Fruit fly (Drosophila melanogaster) whole organism, wandering third instar larva: Measurements from ENCODE around the gene uncNacbeta.

Source experiments
- CG32264 ChIP-seq: fragments of 200-800 bp; sonication (Bioruptor generic); optimal IDR thresholded peaks from 2 replicates; lab custom pipeline; 2016; ENCODE audit warnings: missing biosample characterization, missing genetic modification characterization
- CG9705 ChIP-seq: fragments of 200-800 bp; sonication (Bioruptor generic); optimal IDR thresholded peaks from 2 replicates; lab custom pipeline; 2018; ENCODE audit warnings: missing biosample characterization, mild to moderate bottlenecking, missing genetic modification characterization
- Dfd ChIP-seq: fragments of >200 bp; optimal IDR thresholded peaks from 2 replicates; lab custom pipeline; 2017; ENCODE audit warnings: missing biosample characterization, missing genetic modification characterization
- GATAd ChIP-seq: sonication (Bioruptor generic); optimal IDR thresholded peaks from 2 replicates; lab custom pipeline; 2016; ENCODE audit warnings: missing biosample characterization, missing genetic modification characterization
- HLH106 ChIP-seq: fragments of 200-800 bp; optimal IDR thresholded peaks from 3 replicates; lab custom pipeline; 2019; ENCODE audit warnings: missing biosample characterization, mild to moderate bottlenecking, missing genetic modification characterization, moderate library complexity
- Hr83 ChIP-seq: fragments of 200-300 bp; sonication (Bioruptor generic); optimal IDR thresholded peaks from 2 replicates; lab custom pipeline; 2016; ENCODE audit warnings: missing biosample characterization, mild to moderate bottlenecking, missing genetic modification characterization, moderate library complexity; ENCODE audit not compliant: poor library complexity, severe bottlenecking
- Jra ChIP-seq: sonication (Bioruptor generic); optimal IDR thresholded peaks from 2 replicates; lab custom pipeline; 2016; ENCODE audit warnings: missing biosample characterization, missing genetic modification characterization
- Mio ChIP-seq: sonication (Bioruptor generic); optimal IDR thresholded peaks from 2 replicates; lab custom pipeline; 2016; ENCODE audit warnings: missing biosample characterization, missing genetic modification characterization
- N ChIP-seq: fragments of >200 bp; optimal IDR thresholded peaks from 2 replicates; lab custom pipeline; 2018; ENCODE audit warnings: missing biosample characterization, missing external identifiers, missing genetic modification characterization
- Rel ChIP-seq, 2 experiments: fragments of 200-800 bp; sonication (Bioruptor generic) in 1 of 2; optimal IDR thresholded peaks; 2 replicates in 1 of 2; 3 replicates in 1 of 2; lab custom pipeline; 2016 to 2019; ENCODE audit warnings: mild to moderate bottlenecking in 2 of 2, missing biosample characterization in 2 of 2, missing genetic modification characterization in 2 of 2, moderate library complexity in 1 of 2
- Vsx2 ChIP-seq: fragments of 200-300, 225-300 bp; sonication (Bioruptor generic); optimal IDR thresholded peaks from 2 replicates; lab custom pipeline; 2018; ENCODE audit warnings: missing biosample characterization, missing genetic modification characterization; ENCODE audit not compliant: partially characterized antibody
- br ChIP-seq: fragments of 200-800 bp; sonication (Bioruptor generic); optimal IDR thresholded peaks from 2 replicates; lab custom pipeline; 2016; ENCODE audit warnings: missing biosample characterization, missing genetic modification characterization
- brk ChIP-seq: fragments of 200-800 bp; sonication (Bioruptor generic); optimal IDR thresholded peaks from 2 replicates; lab custom pipeline; 2016; ENCODE audit warnings: missing biosample characterization, mild to moderate bottlenecking, missing genetic modification characterization
- dl ChIP-seq, 2 experiments: fragments of 175-275, 200-275 bp in 1 of 2; fragments of 200-275 bp in 1 of 2; sonication (Bioruptor generic); optimal IDR thresholded peaks; lab custom pipeline; 2018; ENCODE audit warnings: mild to moderate bottlenecking in 2 of 2, missing biosample characterization in 2 of 2, missing genetic modification characterization in 2 of 2, moderate library complexity in 2 of 2; ENCODE audit not compliant: partially characterized antibody in 2 of 2, insufficient read depth in 1 of 2
- dmrt93B ChIP-seq: fragments of 200-800 bp; sonication (Bioruptor generic); optimal IDR thresholded peaks from 2 replicates; lab custom pipeline; 2018; ENCODE audit warnings: missing biosample characterization, mild to moderate bottlenecking, missing genetic modification characterization
- dsf ChIP-seq: sonication (Bioruptor generic); optimal IDR thresholded peaks from 2 replicates; lab custom pipeline; 2016; ENCODE audit warnings: missing biosample characterization, missing genetic modification characterization, borderline replicate concordance
- ey ChIP-seq: fragments of 200-800 bp; sonication (Bioruptor generic); optimal IDR thresholded peaks from 2 replicates; lab custom pipeline; 2016; ENCODE audit warnings: missing biosample characterization, missing genetic modification characterization
- foxo ChIP-seq, 2 experiments: fragments of 200-800 bp; sonication (Bioruptor generic); optimal IDR thresholded peaks; 2 replicates in 1 of 2; 3 replicates in 1 of 2; lab custom pipeline; 2016 to 2017; ENCODE audit warnings: missing biosample characterization in 2 of 2, missing genetic modification characterization in 2 of 2
- fru ChIP-seq: fragments of 200-800 bp; sonication (Bioruptor generic); optimal IDR thresholded peaks from 3 replicates; lab custom pipeline; 2016; ENCODE audit warnings: missing biosample characterization, mild to moderate bottlenecking, missing genetic modification characterization
- h ChIP-seq: fragments of 200-800 bp; sonication (Bioruptor generic); optimal IDR thresholded peaks from 3 replicates; lab custom pipeline; 2016; ENCODE audit warnings: missing biosample characterization, mild to moderate bottlenecking, missing genetic modification characterization
- jim ChIP-seq: fragments of 175-275, 200-325 bp; sonication (Bioruptor generic); optimal IDR thresholded peaks from 2 replicates; lab custom pipeline; 2016; ENCODE audit warnings: missing biosample characterization, mild to moderate bottlenecking, missing genetic modification characterization
- lola ChIP-seq: fragments of >200 bp; optimal IDR thresholded peaks from 2 replicates; lab custom pipeline; 2017; ENCODE audit warnings: missing biosample characterization, missing genetic modification characterization
- psq ChIP-seq: fragments of 200-800 bp; sonication (Bioruptor generic); optimal IDR thresholded peaks from 3 replicates; lab custom pipeline; 2017; ENCODE audit warnings: missing biosample characterization, mild to moderate bottlenecking, missing genetic modification characterization, moderate library complexity
- rgr ChIP-seq: fragments of 200-800 bp; sonication (Bioruptor generic); optimal IDR thresholded peaks from 3 replicates; lab custom pipeline; 2016; ENCODE audit warnings: missing biosample characterization, mild to moderate bottlenecking, missing genetic modification characterization
- sage ChIP-seq: fragments of 200-800 bp; sonication (Bioruptor generic); optimal IDR thresholded peaks from 2 replicates; lab custom pipeline; 2016; ENCODE audit warnings: missing biosample characterization, mild to moderate bottlenecking, missing genetic modification characterization
- sv ChIP-seq: fragments of 200-800 bp; sonication (Bioruptor generic); optimal IDR thresholded peaks from 3 replicates; lab custom pipeline; 2016; ENCODE audit warnings: missing biosample characterization, missing genetic modification characterization
- usp ChIP-seq: fragments of >200 bp; optimal IDR thresholded peaks from 2 replicates; lab custom pipeline; 2017; ENCODE audit warnings: missing biosample characterization, missing genetic modification characterization

Gene uncNacbeta

DNA sequence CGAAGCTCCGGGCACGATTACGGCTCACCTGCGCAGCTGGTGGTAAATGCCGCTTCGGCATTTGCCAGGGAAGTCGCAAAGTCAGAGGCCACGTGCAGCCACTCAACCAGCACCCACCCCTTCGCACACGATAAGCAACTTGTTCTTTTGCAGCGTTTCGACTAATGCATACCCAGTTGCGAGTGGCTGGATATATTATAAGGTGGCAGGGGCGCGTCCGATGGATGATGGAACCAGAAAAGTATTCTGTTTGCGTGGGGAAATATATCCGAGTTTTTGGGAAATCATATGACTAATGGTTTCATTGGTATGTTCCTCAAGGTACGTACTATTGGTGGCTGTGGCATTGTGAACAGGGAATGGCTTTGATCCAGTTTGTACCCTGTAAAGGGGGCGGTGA is 14.0 kb downstream of the uncNacbeta start:
- TF ChIP-seq sv (GFP tag; lab: Kevin White, UChicago) (no peak), Hr83 (GFP tag; lab: Kevin White, UChicago) (no peak), br (GFP tag; lab: Kevin White, UChicago) (no peak), Mio (GFP tag; lab: Kevin White, UChicago) (no peak), Rel (GFP tag; optimal IDR thresholded peaks at IDR 0.05; lab: Kevin White, UChicago) (no peak), Rel (tag; optimal IDR thresholded peaks at IDR 0.05; lab: Kevin White, UChicago) (no peak), GATAd (GFP tag; lab: Kevin White, UChicago) (no peak), Jra (GFP tag; lab: Kevin White, UChicago) (no peak), CG32264 (GFP tag; lab: Kevin White, UChicago) (no peak)

DNA sequence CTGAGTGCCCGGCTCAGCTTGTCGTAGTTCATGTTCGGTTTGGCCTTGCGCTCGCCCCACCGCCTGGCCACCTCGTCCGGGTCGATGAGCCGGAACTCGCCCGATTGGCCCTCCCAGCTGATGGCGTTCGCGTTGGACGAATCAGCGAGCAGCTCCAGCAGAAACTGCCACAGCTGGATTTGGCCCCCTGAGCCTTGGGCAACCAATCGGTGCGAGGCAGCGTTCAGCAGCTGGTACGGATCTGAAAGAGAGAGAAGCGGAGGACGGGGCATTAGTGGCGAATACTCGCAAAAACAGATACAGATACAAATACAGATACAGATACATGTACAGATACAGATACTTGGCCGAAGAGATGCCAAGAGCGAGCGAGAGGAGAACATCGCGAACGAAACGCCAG is 15.6 kb downstream of the uncNacbeta start:
- TF ChIP-seq psq (GFP tag; lab: Kevin White, UChicago) (no peak), N (GFP tag; lab: Kevin White, UChicago) (peak; percentile 50)

DNA sequence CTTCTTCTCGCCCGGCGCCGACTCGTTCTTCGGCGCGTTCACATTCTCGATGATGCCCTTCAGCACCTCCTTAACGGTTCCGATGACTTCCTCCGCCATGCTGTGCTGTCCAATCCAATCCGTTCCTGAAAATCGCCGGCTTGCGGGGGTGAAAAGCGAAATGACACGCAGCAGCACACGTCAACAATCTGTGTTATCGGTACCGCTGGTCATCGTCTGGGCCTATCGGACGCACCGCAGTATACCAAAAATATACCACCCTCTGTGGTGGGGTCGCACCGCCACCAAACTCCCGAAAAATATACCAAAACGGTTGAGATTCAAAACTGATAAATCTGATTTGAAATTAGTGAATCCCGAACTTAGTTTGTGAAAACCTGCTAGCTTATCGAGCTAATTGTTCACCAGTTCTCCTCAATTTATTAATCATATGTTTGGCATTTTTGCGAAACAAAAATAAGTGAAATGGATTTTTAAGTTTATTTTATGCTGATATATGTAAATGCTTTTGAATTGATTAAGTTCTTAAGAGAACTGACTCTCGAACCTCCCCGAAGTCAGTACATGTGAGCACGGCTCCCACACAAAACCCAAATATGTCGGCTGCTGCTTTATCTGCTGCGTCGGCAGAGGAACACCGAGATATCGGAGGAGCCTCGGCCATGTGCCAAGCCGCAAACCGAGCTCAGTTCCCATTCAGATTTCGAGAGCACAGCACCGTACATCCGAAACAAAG is 19.0 kb downstream of the uncNacbeta start, which contains the start of the genes Spp and nAChRbeta3:
Gene Spp (minus strand): TSS at position 210 of the 736 bp plus-strand sequence.
Gene nAChRbeta3 (plus strand): TSS at position 686 of the 736 bp plus-strand sequence.
- TF ChIP-seq dmrt93B (GFP tag; lab: Kevin White, UChicago) (no peak), Rel (GFP tag; optimal IDR thresholded peaks at IDR 0.05; lab: Kevin White, UChicago) (no peak), Rel (tag; optimal IDR thresholded peaks at IDR 0.05; lab: Kevin White, UChicago) (peak; percentile 97), N (GFP tag; lab: Kevin White, UChicago) (no peak)

DNA sequence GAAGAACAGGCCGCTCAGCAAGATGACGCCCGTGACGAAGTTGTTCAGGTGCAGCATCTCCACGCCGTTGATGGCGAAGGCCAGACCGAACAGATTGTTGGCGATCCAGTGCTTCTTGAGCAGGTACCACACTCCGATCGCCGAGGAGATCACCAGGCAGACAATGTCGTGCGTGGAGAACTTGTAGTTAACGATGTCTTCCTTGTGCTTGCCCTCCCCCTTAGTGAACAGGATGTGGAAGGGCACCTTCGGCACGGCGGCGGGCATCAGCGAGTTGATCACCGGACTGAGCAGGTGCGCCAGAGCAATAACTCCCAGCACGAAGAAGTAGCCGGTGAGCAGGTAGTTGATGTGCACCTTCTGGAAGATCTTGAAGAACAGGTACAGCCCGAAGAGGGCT is 19.8 kb downstream of the uncNacbeta start:
- TF ChIP-seq Vsx2 (GFP tag; lab: Kevin White, UChicago) = no peak
- no peak for TF ChIP-seq HLH106 (tag; lab: Kevin White, UChicago)
- no peak for TF ChIP-seq jim
- TF ChIP-seq CG32264 (GFP tag; lab: Kevin White, UChicago) = no peak
- no peak for TF ChIP-seq Dfd (GFP tag; lab: Kevin White, UChicago)
- TF ChIP-seq fru (GFP tag; lab: Kevin White, UChicago) = no peak
- no peak for TF ChIP-seq sv (GFP tag; lab: Kevin White, UChicago)
- TF ChIP-seq dl (GFP tag; optimal IDR thresholded peaks at IDR 0.05; lab: Kevin White, UChicago; ENCODE audit: insufficient read depth in 1 of 2, partially characterized antibody in 2 of 2) = no peak
- no peak for TF ChIP-seq brk
- TF ChIP-seq rgr = no peak
- TF ChIP-seq usp (GFP tag; lab: Kevin White, UChicago) = no peak
- no peak for TF ChIP-seq lola (GFP tag; lab: Kevin White, UChicago)
- no peak for TF ChIP-seq Mio (GFP tag; lab: Kevin White, UChicago)
- no peak for TF ChIP-seq h (GFP tag; lab: Kevin White, UChicago)
- TF ChIP-seq N (GFP tag; lab: Kevin White, UChicago) = no peak

DNA sequence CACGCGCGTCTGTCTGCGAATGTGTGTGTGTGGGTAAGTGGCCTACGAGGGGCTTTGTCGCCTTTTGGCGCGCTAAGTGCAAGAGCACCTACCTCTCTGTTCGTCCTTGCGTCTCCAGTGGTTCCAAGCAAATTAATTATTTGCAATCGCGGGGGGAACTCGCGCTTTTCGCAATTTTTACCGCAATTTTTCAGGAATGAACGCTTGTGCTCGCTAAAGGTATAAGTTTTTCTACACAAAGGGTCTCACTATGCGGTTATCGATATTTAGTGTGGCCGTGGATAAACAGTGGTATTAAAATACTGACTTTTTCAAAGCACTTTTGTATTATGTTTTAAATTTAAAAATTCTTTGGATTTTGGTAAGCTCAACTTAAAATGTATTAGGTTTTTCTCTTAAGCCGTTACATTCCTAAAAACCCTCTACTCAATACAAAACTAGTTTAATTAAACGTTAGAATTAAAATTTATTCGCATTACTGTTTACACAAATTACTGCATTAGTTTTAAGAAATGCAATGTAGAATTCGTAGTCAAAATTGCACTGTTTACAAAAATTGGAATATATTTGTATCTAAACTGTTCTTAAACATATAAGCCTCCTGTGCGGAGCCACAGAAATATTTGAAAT is 21.2 kb downstream of the uncNacbeta start, which contains the start of gene lwr:
Gene lwr (minus strand): TSS at position 243 of the 630 bp plus-strand sequence.
- no peak for TF ChIP-seq jim
- TF ChIP-seq Rel (GFP tag; optimal IDR thresholded peaks at IDR 0.05; lab: Kevin White, UChicago) = no peak
- peak; percentile 30 for TF ChIP-seq Rel (tag; optimal IDR thresholded peaks at IDR 0.05; lab: Kevin White, UChicago)
- no peak for TF ChIP-seq ey (GFP tag; lab: Kevin White, UChicago)
- TF ChIP-seq sage (GFP tag; lab: Kevin White, UChicago) = no peak
- TF ChIP-seq Vsx2 (GFP tag; lab: Kevin White, UChicago) = no peak
- no peak for TF ChIP-seq CG9705 (GFP tag; lab: Kevin White, UChicago)
- TF ChIP-seq dsf (GFP tag; lab: Kevin White, UChicago) = no peak
- no peak for TF ChIP-seq Dfd (GFP tag; lab: Kevin White, UChicago)
- TF ChIP-seq foxo (GFP tag; optimal IDR thresholded peaks at IDR 0.05; lab: Kevin White, UChicago) = peak in 1 of 2 experiments; percentile 9
- TF ChIP-seq GATAd (GFP tag; lab: Kevin White, UChicago) = no peak
- no peak for TF ChIP-seq N (GFP tag; lab: Kevin White, UChicago)
- peak; percentile 5 for TF ChIP-seq fru (GFP tag; lab: Kevin White, UChicago)
- TF ChIP-seq, all 38 proteins: peak for 3
